Worm (Caenorhabditis elegans) whole organism, L4 larva: ENCODE measurements around the gene F09G8.10.

Experiments used
- D1046.2 ChIP-seq: fragments of 200-800 bp; sonication (Bioruptor generic); IDR thresholded peaks from 2 replicates; pipeline ENCODE4 v1.3.6; 2022; ENCODE audit warnings: missing genetic modification characterization, missing compliant biosample characterization
- F26F4.8 ChIP-seq: fragments of 200-800 bp; sonication (Bioruptor generic); conservative IDR thresholded peaks from 2 replicates; pipeline ENCODE4 v1.3.6; 2022; ENCODE audit warnings: missing genetic modification characterization, missing compliant biosample characterization
- R02D3.7 ChIP-seq: fragments of 150-350 bp; sonication (generic microtip); optimal IDR thresholded peaks from 3 replicates; lab custom pipeline; 2014; ENCODE audit warnings: missing biosample characterization, missing genetic modification characterization
- T26A8.4 ChIP-seq: fragments of 200-800 bp; sonication (Bioruptor generic); IDR thresholded peaks from 2 replicates; pipeline ENCODE4 v1.3.6; 2022; ENCODE audit warnings: missing genetic modification characterization, missing compliant biosample characterization
- Y105C5A.15 ChIP-seq: fragments of 200-800 bp; sonication (Bioruptor generic); IDR thresholded peaks from 2 replicates; pipeline ENCODE4 v1.3.6; 2022; ENCODE audit warnings: missing genetic modification characterization, missing compliant biosample characterization
- Y48G9A.11 ChIP-seq: fragments of 200-800 bp; sonication (Bioruptor generic); IDR thresholded peaks from 2 replicates; pipeline ENCODE4 v1.3.6; 2022; ENCODE audit warnings: missing genetic modification reagents, missing genetic modification characterization, missing compliant biosample characterization
- ZK337.2 ChIP-seq: fragments of 200-800 bp; sonication (Bioruptor generic); IDR thresholded peaks from 2 replicates; pipeline ENCODE4 v1.3.6; 2022; ENCODE audit warnings: missing genetic modification reagents, missing genetic modification characterization, missing compliant biosample characterization
- ZK546.5 ChIP-seq, 2 experiments: sonication (generic microtip); optimal IDR thresholded peaks; 2 replicates each; lab custom pipeline; 2017; ENCODE audit warnings: missing biosample characterization in 2 of 2, missing genetic modification characterization in 2 of 2
- aha-1 ChIP-seq: fragments of 150-350 bp; peaks from one replicate; lab custom pipeline; 2014; ENCODE audit warnings: missing biosample characterization, missing genetic modification characterization
- ceh-20 ChIP-seq: fragments of 200-800 bp; sonication (Bioruptor generic); IDR thresholded peaks from 2 replicates; pipeline ENCODE4 v1.3.6; 2022; ENCODE audit warnings: missing genetic modification reagents, missing genetic modification characterization, missing compliant biosample characterization
- ceh-28 ChIP-seq: fragments of 150-350 bp; optimal IDR thresholded peaks from 2 replicates; lab custom pipeline; 2014; ENCODE audit warnings: missing biosample characterization, missing genetic modification reagents, missing genetic modification characterization
- ceh-62 ChIP-seq: sonication (generic microtip); optimal IDR thresholded peaks from 2 replicates; lab custom pipeline; 2017; ENCODE audit warnings: missing biosample characterization, missing genetic modification characterization
- ces-1 ChIP-seq: fragments of 150-350 bp; sonication (generic microtip); optimal IDR thresholded peaks from 4 replicates; lab custom pipeline; 2014; ENCODE audit warnings: missing biosample characterization, missing genetic modification reagents, missing genetic modification characterization
- daf-16 ChIP-seq, 3 experiments: sonication (generic microtip); optimal IDR thresholded peaks; 2 replicates each; lab custom pipeline; 2016 to 2017; ENCODE audit warnings: missing genetic modification characterization in 3 of 3, missing genetic modification reagents in 3 of 3, mild to moderate bottlenecking in 2 of 3, missing compliant biosample characterization in 2 of 3, missing biosample characterization in 1 of 3, moderate library complexity in 1 of 3
- daf-8 ChIP-seq: fragments of 200-800 bp; sonication (Bioruptor generic); IDR thresholded peaks from 2 replicates; pipeline ENCODE4 v1.3.6; 2022; ENCODE audit warnings: missing genetic modification characterization, missing compliant biosample characterization
- dmd-6 ChIP-seq: fragments of 200-800 bp; sonication (Bioruptor generic); IDR thresholded peaks from 2 replicates; pipeline ENCODE4 v1.3.6; 2022; ENCODE audit warnings: missing genetic modification reagents, missing genetic modification characterization, missing compliant biosample characterization
- dmd-9 ChIP-seq: fragments of 200-800 bp; sonication (Bioruptor generic); IDR thresholded peaks from 2 replicates; pipeline ENCODE4 v1.3.6; 2022; ENCODE audit warnings: missing genetic modification reagents, missing genetic modification characterization, missing compliant biosample characterization
- dve-1 ChIP-seq: sonication (generic microtip); optimal IDR thresholded peaks from 2 replicates; lab custom pipeline; 2017; ENCODE audit warnings: antibody characterized with exemption, mild to moderate bottlenecking, missing genetic modification characterization, missing compliant biosample characterization; ENCODE audit not compliant: insufficient read depth
- egl-43 ChIP-seq: fragments of 200-800 bp; sonication (Bioruptor generic); IDR thresholded peaks from 2 replicates; pipeline ENCODE4 v1.3.6; 2022; ENCODE audit warnings: missing genetic modification reagents, missing genetic modification characterization, missing compliant biosample characterization
- fos-1 ChIP-seq: fragments of 150-350 bp; optimal IDR thresholded peaks from 2 replicates; lab custom pipeline; 2014; ENCODE audit warnings: missing biosample characterization, missing genetic modification characterization
- hlh-11 ChIP-seq: fragments of 200-800 bp; sonication (Bioruptor generic); optimal IDR thresholded peaks from 2 replicates; lab custom pipeline; 2018; ENCODE audit warnings: mild to moderate bottlenecking, missing genetic modification characterization, missing compliant biosample characterization
- jun-1 ChIP-seq: fragments of 150-350 bp; optimal IDR thresholded peaks from 2 replicates; lab custom pipeline; 2014; ENCODE audit warnings: missing biosample characterization, missing genetic modification reagents, missing genetic modification characterization
- lin-1 ChIP-seq: fragments of 200-800 bp; sonication (Bioruptor generic); IDR thresholded peaks from 2 replicates; pipeline ENCODE4 v1.3.6; 2022; ENCODE audit warnings: missing genetic modification reagents, missing genetic modification characterization, missing compliant biosample characterization
- lin-13 ChIP-seq: fragments of 150-350 bp; optimal IDR thresholded peaks from 2 replicates; lab custom pipeline; 2014; ENCODE audit warnings: missing biosample characterization, missing genetic modification reagents, missing genetic modification characterization
- lin-39 ChIP-seq: fragments of 150-350 bp; optimal IDR thresholded peaks from 2 replicates; lab custom pipeline; 2014; ENCODE audit warnings: missing biosample characterization, missing genetic modification reagents, missing genetic modification characterization
- lir-3 ChIP-seq: sonication (generic microtip); optimal IDR thresholded peaks from 2 replicates; lab custom pipeline; 2016; ENCODE audit warnings: mild to moderate bottlenecking, missing genetic modification characterization, missing compliant biosample characterization
- mep-1 ChIP-seq: fragments of 150-350 bp; sonication (generic microtip); optimal IDR thresholded peaks from 3 replicates; lab custom pipeline; 2014; ENCODE audit warnings: missing biosample characterization, missing genetic modification characterization
- nhr-10 ChIP-seq: fragments of 150-350 bp; optimal IDR thresholded peaks from 2 replicates; lab custom pipeline; 2014; ENCODE audit warnings: missing biosample characterization, missing genetic modification characterization
- nhr-111 ChIP-seq: fragments of 200-800 bp; sonication (Bioruptor generic); optimal IDR thresholded peaks from 2 replicates; lab custom pipeline; 2018; ENCODE audit warnings: mild to moderate bottlenecking, missing genetic modification characterization, missing compliant biosample characterization
- nhr-28 ChIP-seq: fragments of 150-350 bp; optimal IDR thresholded peaks from 2 replicates; lab custom pipeline; 2014; ENCODE audit warnings: missing biosample characterization, missing genetic modification characterization
- nhr-42 ChIP-seq: fragments of 200-800 bp; sonication (Bioruptor generic); IDR thresholded peaks from 2 replicates; pipeline ENCODE4 v1.3.6; 2022; ENCODE audit warnings: missing genetic modification characterization, missing compliant biosample characterization
- nhr-48 ChIP-seq: sonication (generic microtip); optimal IDR thresholded peaks from 2 replicates; lab custom pipeline; 2016; ENCODE audit warnings: mild to moderate bottlenecking, missing genetic modification characterization, missing compliant biosample characterization
- nhr-77 ChIP-seq: fragments of 150-350 bp; optimal IDR thresholded peaks from 2 replicates; lab custom pipeline; 2014; ENCODE audit warnings: missing biosample characterization, missing genetic modification characterization
- pqm-1 ChIP-seq: sonication (generic microtip); optimal IDR thresholded peaks from 2 replicates; lab custom pipeline; 2017; ENCODE audit warnings: missing biosample characterization, missing genetic modification characterization
- sdz-12 ChIP-seq: fragments of 200-800 bp; sonication (Bioruptor generic); optimal IDR thresholded peaks from 2 replicates; lab custom pipeline; 2018; ENCODE audit warnings: mild to moderate bottlenecking, missing genetic modification characterization, missing compliant biosample characterization
- snpc-1.2 ChIP-seq: fragments of 200-800 bp; sonication (Bioruptor generic); IDR thresholded peaks from 2 replicates; pipeline ENCODE4 v1.3.6; 2022; ENCODE audit warnings: missing genetic modification reagents, missing genetic modification characterization, missing compliant biosample characterization
- spr-1 ChIP-seq: sonication (generic microtip); optimal IDR thresholded peaks from 2 replicates; lab custom pipeline; 2016; ENCODE audit warnings: mild to moderate bottlenecking, missing genetic modification characterization, missing compliant biosample characterization
- spr-3 ChIP-seq: fragments of 200-800 bp; sonication (Bioruptor generic); optimal IDR thresholded peaks from 2 replicates; lab custom pipeline; 2018; ENCODE audit warnings: mild to moderate bottlenecking, missing genetic modification characterization, missing compliant biosample characterization
- tag-97 ChIP-seq: fragments of 200-800 bp; sonication (Bioruptor generic); IDR thresholded peaks from 2 replicates; pipeline ENCODE4 v1.3.6; 2022; ENCODE audit warnings: missing genetic modification characterization, missing compliant biosample characterization
- unc-39 ChIP-seq: sonication (generic microtip); optimal IDR thresholded peaks from 2 replicates; lab custom pipeline; 2017; ENCODE audit warnings: missing biosample characterization, missing genetic modification characterization
- unc-62 ChIP-seq, 3 experiments: fragments of 150-350 bp in 1 of 3; sonication (generic microtip); optimal IDR thresholded peaks in 2 of 3; peaks in 1 of 3; 1 replicate in 1 of 3; 2 replicates in 2 of 3; lab custom pipeline; 2014 to 2017; ENCODE audit warnings: missing biosample characterization in 3 of 3, missing genetic modification characterization in 3 of 3, missing genetic modification reagents in 3 of 3, missing genotype in 1 of 3
- zfp-2 ChIP-seq: sonication (generic microtip); optimal IDR thresholded peaks from 2 replicates; lab custom pipeline; 2016; ENCODE audit warnings: mild to moderate bottlenecking, missing genetic modification characterization, missing compliant biosample characterization
- zfp-3 ChIP-seq: fragments of 200-800 bp; sonication (Bioruptor generic); conservative IDR thresholded peaks from 2 replicates; pipeline ENCODE4 v1.3.6; 2022; ENCODE audit warnings: missing genetic modification reagents, missing genetic modification characterization, missing compliant biosample characterization
- zip-2 ChIP-seq: fragments of 150-350 bp; optimal IDR thresholded peaks from 2 replicates; lab custom pipeline; 2014; ENCODE audit warnings: missing biosample characterization, missing genetic modification characterization
- ztf-11 ChIP-seq: fragments of 150-350 bp; optimal IDR thresholded peaks from 2 replicates; lab custom pipeline; 2014; ENCODE audit warnings: missing biosample characterization, missing genetic modification characterization
- ztf-7 ChIP-seq: fragments of 150-350 bp; optimal IDR thresholded peaks from 2 replicates; lab custom pipeline; 2014; ENCODE audit warnings: missing biosample characterization, missing genetic modification characterization

Gene F09G8.10

DNA sequence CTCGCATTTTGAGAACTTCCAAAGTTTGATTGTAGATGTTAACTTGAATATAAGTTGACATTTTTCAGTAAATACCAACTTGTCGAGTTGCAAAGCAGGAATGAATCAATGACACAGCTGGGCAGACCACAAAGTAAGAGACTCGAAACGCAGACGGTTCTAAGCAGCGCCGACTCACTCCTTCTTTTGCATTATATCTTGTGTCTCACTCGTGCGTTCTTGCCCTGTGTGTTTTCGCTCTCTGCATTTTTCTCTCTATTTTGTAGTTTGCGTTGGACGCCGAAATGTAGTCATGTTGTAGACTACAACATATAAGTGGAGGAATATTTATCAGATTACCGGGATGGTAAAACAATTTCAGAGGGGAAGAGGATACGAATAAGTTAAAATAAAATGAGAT, 29.2 kb downstream of the F09G8.10 start, which contains the start of gene C02F5.12 (continued):
- no peak for TF ChIP-seq zip-2
- TF ChIP-seq fos-1 (tag; lab: Kevin White, UChicago), result no peak
- TF ChIP-seq nhr-111 (GFP tag; lab: Kevin White, UChicago), result no peak
- TF ChIP-seq zfp-2 (tag; lab: Kevin White, UChicago), result no peak
- TF ChIP-seq tag-97 (GFP tag; lab: Robert Waterston, UW), result no peak
- TF ChIP-seq unc-39 (tag; lab: Kevin White, UChicago), result no peak
- no peak for TF ChIP-seq Y105C5A.15 (GFP tag; lab: Robert Waterston, UW)
- no peak for TF ChIP-seq ceh-62 (tag; lab: Kevin White, UChicago)
- no peak for TF ChIP-seq jun-1 (tag; lab: Kevin White, UChicago)
- peak; percentile 9 for TF ChIP-seq nhr-48 (tag; lab: Kevin White, UChicago)
- peak; percentile 44 for TF ChIP-seq lin-13 (GFP tag; lab: Kevin White, UChicago)
- TF ChIP-seq spr-1, result no peak
- no peak for TF ChIP-seq egl-43
- TF ChIP-seq nhr-77, result no peak
- no peak for TF ChIP-seq spr-3 (GFP tag; lab: Kevin White, UChicago)
- TF ChIP-seq ces-1 (GFP tag; lab: Kevin White, UChicago), result no peak
- TF ChIP-seq lir-3 (tag; lab: Kevin White, UChicago), result no peak
- TF ChIP-seq snpc-1.2, result no peak
- TF ChIP-seq nhr-42 (GFP tag; lab: Robert Waterston, UW), result no peak
- no peak for TF ChIP-seq ztf-7 (tag; lab: Kevin White, UChicago)
- no peak for TF ChIP-seq T26A8.4 (GFP tag; lab: Robert Waterston, UW)
- TF ChIP-seq ZK337.2 (GFP tag; lab: Robert Waterston, UW), result no peak
- no peak for TF ChIP-seq ztf-11 (tag; lab: Kevin White, UChicago)
- no peak for TF ChIP-seq dmd-9 (GFP tag; lab: Robert Waterston, UW)
- TF ChIP-seq lin-39 (tag; lab: Kevin White, UChicago), result no peak
- TF ChIP-seq dmd-6, result peak; percentile 17; the same call in 1 of the 2 replicates
- no peak for TF ChIP-seq ceh-28 (tag; lab: Kevin White, UChicago)
- TF ChIP-seq ceh-20, result no peak
- no peak for TF ChIP-seq sdz-12 (GFP tag; lab: Kevin White, UChicago)
- no peak for TF ChIP-seq F26F4.8 (GFP tag; lab: Robert Waterston, UW)
- no peak for TF ChIP-seq daf-8 (GFP tag; lab: Robert Waterston, UW)
- TF ChIP-seq mep-1 (tag; lab: Kevin White, UChicago), result peak; percentile 63
- no peak for TF ChIP-seq zfp-3
- TF ChIP-seq R02D3.7 (tag; lab: Kevin White, UChicago), result no peak

DNA sequence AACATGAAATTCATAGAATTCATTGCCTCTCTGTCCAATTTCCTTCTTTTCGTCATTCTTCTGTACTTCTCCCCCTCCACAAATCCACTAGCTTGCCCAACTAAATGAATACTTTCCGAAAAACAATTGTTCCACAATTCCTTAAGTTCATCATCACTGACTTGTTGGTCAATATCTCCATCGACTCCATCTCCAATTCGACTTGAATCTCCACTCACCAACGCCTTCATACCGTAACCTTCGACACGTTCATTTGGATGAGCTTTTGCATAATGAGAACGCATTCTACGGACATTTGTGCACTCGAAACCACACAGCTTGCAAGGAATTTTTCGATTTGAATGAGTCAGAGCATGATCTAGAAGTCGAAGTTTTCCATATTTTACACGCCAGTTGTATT, 31.0 kb downstream of the F09G8.10 start:
- TF ChIP-seq lin-1 (GFP tag; lab: Robert Waterston, UW) (no peak), unc-62 (GFP tag; optimal IDR thresholded peaks at IDR 0.05 in 1 of 2; lab: Kevin White, UChicago) (peak in 1 of 2 experiments; percentile 95), unc-62 (tag; optimal IDR thresholded peaks at IDR 0.05; lab: Kevin White, UChicago) (no peak)
- TF ChIP-seq, all 104 proteins: peak for 1

DNA sequence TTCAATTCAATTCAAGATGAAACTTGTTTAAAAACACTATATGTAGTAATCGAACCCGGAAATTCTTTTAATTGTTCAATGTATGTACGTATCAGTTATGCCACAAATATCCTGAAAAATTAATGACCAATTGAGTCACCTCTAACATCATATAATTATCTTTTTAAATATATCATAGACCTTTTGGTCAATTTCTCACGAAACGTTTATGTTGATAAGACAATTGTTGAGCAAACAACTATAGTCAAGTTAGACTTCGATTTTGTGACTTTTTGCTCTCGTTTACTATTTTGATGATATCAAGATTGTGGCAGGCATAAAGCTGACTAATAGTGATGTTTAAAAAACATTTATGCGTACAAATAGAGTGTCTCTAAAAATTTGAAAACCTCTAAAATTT, 31.7 kb downstream of the F09G8.10 start:
- TF ChIP-seq T26A8.4 (GFP tag; lab: Robert Waterston, UW) (no peak), ceh-20 (no peak), pqm-1 (tag; lab: Kevin White, UChicago) (peak; percentile 13), Y48G9A.11 (GFP tag; lab: Robert Waterston, UW) (no peak), nhr-10 (no peak), nhr-42 (GFP tag; lab: Robert Waterston, UW) (no peak), D1046.2 (GFP tag; lab: Robert Waterston, UW) (no peak), ZK546.5 (tag; optimal IDR thresholded peaks at IDR 0.05; lab: Kevin White, UChicago) (no peak), aha-1 (no peak), dve-1 (tag; lab: Kevin White, UChicago) (peak; percentile 1), daf-16 (GFP tag; optimal IDR thresholded peaks at IDR 0.05; lab: Kevin White, UChicago) (no peak), daf-16 (tag; optimal IDR thresholded peaks at IDR 0.05; lab: Kevin White, UChicago) (peak; percentile 58), unc-39 (tag; lab: Kevin White, UChicago) (no peak), hlh-11 (peak; percentile 11), nhr-28 (tag; lab: Kevin White, UChicago) (peak; percentile 22), ces-1 (GFP tag; lab: Kevin White, UChicago) (no peak)
